Fruit fly (Drosophila melanogaster): Measurements from ENCODE around the gene Hcs.

Hcs gene

dm6 chr3R:5470586-5471283 is 4.0 kb upstream of the Hcs start, which contains the start of the genes mRpL44 and Snr1 (continued):
- no peak for TF ChIP-seq odd (GFP tag; optimal IDR thresholded peaks at IDR 0.05)
- TF ChIP-seq CG3407 (GFP tag; optimal IDR thresholded peaks at IDR 0.05), result no peak
- TF ChIP-seq Mrtf (GFP tag; IDR thresholded peaks at IDR 0.05), result no peak
- no peak for TF ChIP-seq nau (GFP tag; optimal IDR thresholded peaks at IDR 0.05)
- no peak for TF ChIP-seq stwl (tag; optimal IDR thresholded peaks at IDR 0.05)
- TF ChIP-seq shn (GFP tag; optimal IDR thresholded peaks at IDR 0.05), result no peak
- no peak for TF ChIP-seq pnt (GFP tag; optimal IDR thresholded peaks at IDR 0.05)
- peak; percentile 22 for TF ChIP-seq BEAF-32 (GFP tag; optimal IDR thresholded peaks at IDR 0.05)
- TF ChIP-seq row (GFP tag; IDR thresholded peaks at IDR 0.05), result peak; percentile 96
- TF ChIP-seq Adf1 (GFP tag; IDR thresholded peaks at IDR 0.05), result no peak
- TF ChIP-seq grau (tag; optimal IDR thresholded peaks at IDR 0.05), result peak; percentile 64
- no peak for TF ChIP-seq CG4707 (GFP tag; optimal IDR thresholded peaks at IDR 0.05)
- TF ChIP-seq Mes4 (GFP tag; optimal IDR thresholded peaks at IDR 0.05), result no peak
- TF ChIP-seq CG3163 (GFP tag; optimal IDR thresholded peaks at IDR 0.05), result no peak
- TF ChIP-seq vvl (GFP tag; IDR thresholded peaks at IDR 0.05), result 0 out of 2 replicates have a peak, but pooled peaks have one; percentile 6
- TF ChIP-seq gsb (GFP tag; IDR thresholded peaks at IDR 0.05), result no peak
- no peak for TF ChIP-seq Sry-δ (GFP tag; optimal IDR thresholded peaks at IDR 0.05)
- no peak for TF ChIP-seq NK7.1 (GFP tag; optimal IDR thresholded peaks at IDR 0.05)
- peak; percentile 77 for TF ChIP-seq CG13296 (GFP tag; optimal IDR thresholded peaks at IDR 0.05)
- no peak for TF ChIP-seq slp2 (GFP tag; optimal IDR thresholded peaks at IDR 0.05)
- TF ChIP-seq ERR (GFP tag; optimal IDR thresholded peaks at IDR 0.05), result no peak
- TF ChIP-seq Chrac-16 (GFP tag; optimal IDR thresholded peaks at IDR 0.05), result peak; percentile 11
- peak; percentile 82 for TF ChIP-seq sr (GFP tag; IDR thresholded peaks at IDR 0.05)
- TF ChIP-seq CG3281 (GFP tag; optimal IDR thresholded peaks at IDR 0.05), result peak; percentile 69
- TF ChIP-seq CG13894 (tag; optimal IDR thresholded peaks at IDR 0.05), result no peak
- TF ChIP-seq B-H2 (GFP tag; optimal IDR thresholded peaks at IDR 0.05), result peak; percentile 71
- no peak for TF ChIP-seq CG34224 (GFP tag; IDR thresholded peaks at IDR 0.05; ENCODE audit: partially characterized antibody)
- TF ChIP-seq CG7745 (tag; optimal IDR thresholded peaks at IDR 0.05), result no peak
- TF ChIP-seq Hey (tag; optimal IDR thresholded peaks at IDR 0.05), result no peak
- TF ChIP-seq sqz (GFP tag; optimal IDR thresholded peaks at IDR 0.05), result no peak
- no peak for TF ChIP-seq org-1 (GFP tag; optimal IDR thresholded peaks at IDR 0.05)
- peak in 1 of 2 experiments; percentile 57 for TF ChIP-seq insv (GFP tag; optimal IDR thresholded peaks at IDR 0.05)
- TF ChIP-seq CG12071 (GFP tag; optimal IDR thresholded peaks at IDR 0.05), result no peak
- TF ChIP-seq Meics (GFP tag; optimal IDR thresholded peaks at IDR 0.05), result peak; percentile 82
- no peak for TF ChIP-seq ato (GFP tag; IDR thresholded peaks at IDR 0.05; ENCODE audit: partially characterized antibody)
- TF ChIP-seq Fer1 (GFP tag; optimal IDR thresholded peaks at IDR 0.05), result peak; percentile 73
- no peak for TF ChIP-seq Mad (GFP tag; optimal IDR thresholded peaks at IDR 0.05)
- no peak for TF ChIP-seq Bdp1 (GFP tag; optimal IDR thresholded peaks at IDR 0.05)
- TF ChIP-seq dan (GFP tag; IDR thresholded peaks at IDR 0.05), result no peak
- no peak for TF ChIP-seq gem (tag; optimal IDR thresholded peaks at IDR 0.05)
- TF ChIP-seq CG12659 (GFP tag; optimal IDR thresholded peaks at IDR 0.05), result peak; percentile 70
- TF ChIP-seq cato (GFP tag; optimal IDR thresholded peaks at IDR 0.05; ENCODE audit: borderline replicate concordance), result peak; percentile 1
- TF ChIP-seq jigr1 (GFP tag; IDR thresholded peaks at IDR 0.05), result no peak
- TF ChIP-seq bbx (GFP tag; IDR thresholded peaks at IDR 0.05; ENCODE audit: partially characterized antibody), result no peak
- TF ChIP-seq lilli (GFP tag; optimal IDR thresholded peaks at IDR 0.05), result peak; percentile 24
- TF ChIP-seq Ada2b (GFP tag; IDR thresholded peaks at IDR 0.05), result no peak
- TF ChIP-seq pum (GFP tag; optimal IDR thresholded peaks at IDR 0.05), result no peak
- no peak for TF ChIP-seq nom (GFP tag; optimal IDR thresholded peaks at IDR 0.05)
- no peak for TF ChIP-seq CG3065 (GFP tag; optimal IDR thresholded peaks at IDR 0.05)
- TF ChIP-seq CG8359 (GFP tag; optimal IDR thresholded peaks at IDR 0.05; ENCODE audit: borderline replicate concordance), result no peak

All from whole organism, embryonic.